Fruit fly (Drosophila melanogaster) whole organism, pupa: ENCODE results near the gene mRpL46.

Experiments used
- CG32121 ChIP-seq: fragments of 200-800 bp; sonication (Bioruptor generic); IDR thresholded peaks from 2 replicates; pipeline ENCODE4 v1.3.6; 2022; ENCODE audit warnings: missing biosample characterization, missing genetic modification characterization
- D1 ChIP-seq: fragments of 200-800 bp; sonication (Bioruptor generic); optimal IDR thresholded peaks from 2 replicates; lab custom pipeline; 2018; ENCODE audit warnings: missing biosample characterization, mild to moderate bottlenecking, missing genetic modification characterization, moderate library complexity
- Ets98B ChIP-seq: fragments of 200-800 bp; sonication (Bioruptor generic); IDR thresholded peaks from 2 replicates; pipeline ENCODE4 v1.3.6; 2022; ENCODE audit warnings: missing biosample characterization, missing genetic modification characterization
- Pif1A ChIP-seq: fragments of 200-800 bp; sonication (Bioruptor generic); optimal IDR thresholded peaks from 3 replicates; lab custom pipeline; 2016; ENCODE audit warnings: missing biosample characterization, missing genetic modification characterization
- Pif1B ChIP-seq: fragments of 200-800 bp; sonication (Bioruptor generic); optimal IDR thresholded peaks from 3 replicates; lab custom pipeline; 2016; ENCODE audit warnings: missing biosample characterization, missing genetic modification characterization
- Snoo ChIP-seq: fragments of 200-800 bp; sonication (Bioruptor generic); optimal IDR thresholded peaks from 3 replicates; lab custom pipeline; 2017; ENCODE audit warnings: missing biosample characterization, mild to moderate bottlenecking, missing genetic modification characterization, inconsistent platforms
- gl ChIP-seq: fragments of 200-800 bp; sonication (Bioruptor generic); optimal IDR thresholded peaks from 2 replicates; lab custom pipeline; 2018; ENCODE audit warnings: missing biosample characterization, mild to moderate bottlenecking, missing genetic modification characterization

DNA sequence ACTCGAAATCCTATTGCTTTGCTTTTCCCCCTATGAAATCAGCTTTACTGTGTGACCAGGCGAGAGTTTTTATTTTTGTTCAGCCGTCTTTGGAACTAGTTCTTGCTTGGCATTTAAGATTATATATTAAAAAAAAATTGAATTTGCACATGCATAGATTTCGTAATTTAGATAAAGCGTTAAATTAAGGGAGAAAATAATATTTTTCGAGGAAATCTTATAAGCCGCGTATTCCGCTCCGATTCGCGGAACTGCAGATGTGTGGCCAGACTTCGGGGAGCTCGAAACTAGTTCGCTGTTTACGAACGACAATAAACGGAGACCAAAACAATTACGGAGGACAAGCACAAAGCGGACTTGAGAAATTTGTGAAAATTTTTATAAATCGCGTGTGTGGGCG lies 25.6 kb downstream of the mRpL46 start, which contains the start of the genes JTBR and CG42676:
- TF ChIP-seq CG32121: no peak
- TF ChIP-seq Pif1A (GFP tag; lab: Kevin White, UChicago): no peak
- TF ChIP-seq D1: no peak
- no peak for TF ChIP-seq Pif1B (GFP tag; lab: Kevin White, UChicago)
- TF ChIP-seq Snoo (tag; lab: Kevin White, UChicago): no peak
- TF ChIP-seq gl (tag; lab: Kevin White, UChicago): no peak
- TF ChIP-seq Ets98B (GFP tag; lab: Robert Waterston, UW): no peak
